Worm (Caenorhabditis elegans) whole organism, L1 larva: ENCODE measurements around the gene zipt-17.

Experiments used
- alr-1 ChIP-seq: fragments of 200-800 bp; sonication (Bioruptor generic); optimal IDR thresholded peaks from 2 replicates; lab custom pipeline; 2018; ENCODE audit warnings: borderline replicate concordance, mild to moderate bottlenecking, missing genetic modification characterization, missing compliant biosample characterization
- ama-1 ChIP-seq: fragments of 150-350 bp; optimal IDR thresholded peaks from 2 replicates; lab custom pipeline; 2014
- blmp-1 ChIP-seq: fragments of 150-350 bp; optimal IDR thresholded peaks from 2 replicates; lab custom pipeline; 2014; ENCODE audit warnings: missing biosample characterization, missing genetic modification characterization
- dpl-1 ChIP-seq, 3 experiments: fragments of 150-350 bp in 2 of 3; sonication (generic microtip) in 1 of 3; optimal IDR thresholded peaks; 2 replicates each; lab custom pipeline; 2014 to 2017; ENCODE audit warnings: missing biosample characterization in 3 of 3, missing genetic modification characterization in 3 of 3, missing genetic modification reagents in 3 of 3
- elt-2 ChIP-seq: sonication (generic microtip); optimal IDR thresholded peaks from 2 replicates; lab custom pipeline; 2016; ENCODE audit warnings: missing genetic modification characterization, mild to moderate bottlenecking, inconsistent platforms, missing compliant biosample characterization, missing genetic modification reagents
- isw-1 ChIP-seq: fragments of 200-800 bp; sonication (Bioruptor generic); IDR thresholded peaks from 2 replicates; pipeline ENCODE4 v1.3.6; 2022; ENCODE audit warnings: missing genetic modification characterization, missing compliant biosample characterization
- lin-39 ChIP-seq: fragments of 150-350 bp; optimal IDR thresholded peaks from 2 replicates; lab custom pipeline; 2014; ENCODE audit warnings: missing biosample characterization, missing genetic modification reagents, missing genetic modification characterization
- nhr-12 ChIP-seq: sonication (generic microtip); optimal IDR thresholded peaks from 2 replicates; lab custom pipeline; 2017; ENCODE audit warnings: missing biosample characterization, missing genetic modification characterization
- nhr-28 ChIP-seq: fragments of 150-350 bp; optimal IDR thresholded peaks from 2 replicates; lab custom pipeline; 2014; ENCODE audit warnings: missing biosample characterization, missing genetic modification characterization
- nhr-90 ChIP-seq: sonication (generic microtip); optimal IDR thresholded peaks from 2 replicates; lab custom pipeline; 2016; ENCODE audit warnings: mild to moderate bottlenecking, missing genetic modification characterization, missing compliant biosample characterization; ENCODE audit not compliant: poor library complexity
- snpc-4 ChIP-seq: fragments of 150-350 bp; optimal IDR thresholded peaks from 2 replicates; lab custom pipeline; 2014; ENCODE audit warnings: missing biosample characterization, missing genetic modification characterization
- unc-130 ChIP-seq: fragments of 150-350 bp; optimal IDR thresholded peaks from 2 replicates; lab custom pipeline; 2017; ENCODE audit warnings: missing biosample characterization, missing genetic modification characterization, inconsistent platforms
- unc-62 ChIP-seq: fragments of 150-350 bp; optimal IDR thresholded peaks from 2 replicates; lab custom pipeline; 2014; ENCODE audit warnings: missing biosample characterization, missing genetic modification reagents, missing genetic modification characterization
- unc-86 ChIP-seq: sonication (generic microtip); optimal IDR thresholded peaks from 2 replicates; lab custom pipeline; 2016; ENCODE audit warnings: missing genetic modification characterization, missing compliant biosample characterization

ce11 chrIV:17406119-17406518 lies 38.9 kb upstream of the zipt-17 start:
- peak; percentile 11 for TF ChIP-seq blmp-1 (tag; lab: Kevin White, UChicago)
- no peak for TF ChIP-seq unc-130 (tag; lab: Kevin White, UChicago)
- no peak for TF ChIP-seq alr-1 (tag; lab: Kevin White, UChicago)
- no peak for TF ChIP-seq ama-1 (lab: Kevin White, UChicago)
- TF ChIP-seq elt-2 (tag; lab: Kevin White, UChicago) = peak; percentile 64
- TF ChIP-seq unc-62 (GFP tag; lab: Kevin White, UChicago) = no peak
- no peak for TF ChIP-seq dpl-1 (GFP tag; optimal IDR thresholded peaks at IDR 0.05; lab: Kevin White, UChicago)
- TF ChIP-seq isw-1 = no peak
- TF ChIP-seq nhr-90 = no peak
- no peak for TF ChIP-seq unc-86 (tag; lab: Kevin White, UChicago)
- TF ChIP-seq nhr-28 = no peak
- TF ChIP-seq lin-39 (tag; lab: Kevin White, UChicago) = no peak
- TF ChIP-seq nhr-12 (tag; lab: Kevin White, UChicago) = no peak
- no peak for TF ChIP-seq snpc-4 (tag; lab: Kevin White, UChicago)
